Fruit fly (Drosophila melanogaster) whole organism, embryonic: Measurements from ENCODE around the gene POLDIP2.

Experiments
- B-H1 ChIP-seq: fragments of 200-800 bp; sonication (Bioruptor generic); IDR thresholded peaks from 3 replicates; pipeline ENCODE4 v1.3.6; 2022; ENCODE audit warnings: missing biosample characterization, missing genetic modification characterization
- CG11695 ChIP-seq: fragments of 200-800 bp; sonication (Bioruptor generic); IDR thresholded peaks from 3 replicates; pipeline ENCODE4 v1.3.6; 2022; ENCODE audit warnings: missing biosample characterization, missing genetic modification characterization
- CG12236 ChIP-seq: fragments of 200-800 bp; sonication (Bioruptor generic); optimal IDR thresholded peaks from 2 replicates; lab custom pipeline; 2016; ENCODE audit warnings: missing biosample characterization, missing genetic modification characterization
- CG13624 ChIP-seq: fragments of 200-800 bp; sonication (Bioruptor generic); optimal IDR thresholded peaks from 2 replicates; lab custom pipeline; 2016; ENCODE audit warnings: missing biosample characterization, missing genetic modification characterization
- CG13775 ChIP-seq: fragments of 200-800 bp; sonication (Bioruptor generic); optimal IDR thresholded peaks from 3 replicates; lab custom pipeline; 2017; ENCODE audit warnings: missing biosample characterization, mild to moderate bottlenecking, missing genetic modification characterization
- CG14710 ChIP-seq: fragments of 200-800 bp; sonication (Bioruptor generic); optimal IDR thresholded peaks from 3 replicates; lab custom pipeline; 2019; ENCODE audit warnings: missing biosample characterization, mild to moderate bottlenecking, missing genetic modification characterization, moderate library complexity
- CG17186 ChIP-seq: fragments of 200-800 bp; sonication (Bioruptor generic); optimal IDR thresholded peaks from 3 replicates; lab custom pipeline; 2017; ENCODE audit warnings: missing biosample characterization, missing genetic modification reagents, missing genetic modification characterization
- CG17359 ChIP-seq: fragments of 200-800 bp; sonication (Bioruptor generic); optimal IDR thresholded peaks from 3 replicates; lab custom pipeline; 2018; ENCODE audit warnings: missing biosample characterization, mild to moderate bottlenecking, missing genetic modification characterization, moderate library complexity
- CG17361 ChIP-seq: fragments of 200-800 bp; sonication (Bioruptor generic); IDR thresholded peaks from 3 replicates; pipeline ENCODE4 v1.3.6; 2022; ENCODE audit warnings: missing biosample characterization, missing genetic modification characterization
- CG18262 ChIP-seq: fragments of 200-800 bp; optimal IDR thresholded peaks from 3 replicates; lab custom pipeline; 2019; ENCODE audit warnings: missing biosample characterization, mild to moderate bottlenecking, missing genetic modification characterization, moderate library complexity
- CG18764 ChIP-seq: fragments of 200-800 bp; sonication (Bioruptor generic); optimal IDR thresholded peaks from 3 replicates; lab custom pipeline; 2016; ENCODE audit warnings: missing biosample characterization, missing genetic modification characterization
- CG31441 ChIP-seq: fragments of 200-800 bp; sonication (Bioruptor generic); IDR thresholded peaks from 2 replicates; pipeline ENCODE4 v1.3.6; 2022; ENCODE audit warnings: missing biosample characterization, missing genetic modification characterization
- CG32532 ChIP-seq: fragments of 200-800 bp; sonication (Bioruptor generic); IDR thresholded peaks from 2 replicates; pipeline ENCODE4 v1.3.6; 2022; ENCODE audit warnings: missing biosample characterization, missing genetic modification characterization
- CG34376 ChIP-seq: fragments of 200-800 bp; sonication (Bioruptor generic); optimal IDR thresholded peaks from 2 replicates; lab custom pipeline; 2018; ENCODE audit warnings: missing biosample characterization, mild to moderate bottlenecking, missing genetic modification characterization
- CG34422 ChIP-seq: fragments of 200-800 bp; sonication (Bioruptor generic); IDR thresholded peaks from 3 replicates; pipeline ENCODE4 v1.3.6; 2022; ENCODE audit warnings: missing biosample characterization, missing genetic modification characterization
- CG4854 ChIP-seq: fragments of 200-800 bp; sonication (Bioruptor generic); optimal IDR thresholded peaks from 2 replicates; lab custom pipeline; 2016; ENCODE audit warnings: missing biosample characterization, missing genetic modification characterization, inconsistent platforms
- CG6272 ChIP-seq: fragments of 200-800 bp; sonication (Bioruptor generic); IDR thresholded peaks from 2 replicates; pipeline ENCODE4 v1.3.6; 2022; ENCODE audit warnings: missing biosample characterization, missing genetic modification characterization
- CG6689 ChIP-seq: fragments of 200-800 bp; sonication (Bioruptor generic); IDR thresholded peaks from 2 replicates; pipeline ENCODE4 v1.3.6; 2022; ENCODE audit warnings: missing biosample characterization, missing genetic modification characterization
- CG8089 ChIP-seq: fragments of 200-800 bp; sonication (Bioruptor generic); optimal IDR thresholded peaks from 3 replicates; lab custom pipeline; 2016; ENCODE audit warnings: missing biosample characterization, missing genetic modification characterization
- D19A ChIP-seq: fragments of 200-800 bp; optimal IDR thresholded peaks from 3 replicates; lab custom pipeline; 2019; ENCODE audit warnings: missing biosample characterization, mild to moderate bottlenecking, missing genetic modification characterization, moderate library complexity
- D19B ChIP-seq: fragments of 200-800 bp; sonication (Bioruptor generic); optimal IDR thresholded peaks from 2 replicates; lab custom pipeline; 2017; ENCODE audit warnings: missing biosample characterization, mild to moderate bottlenecking, missing genetic modification characterization
- Dad ChIP-seq: fragments of 200-800 bp; sonication (Bioruptor generic); optimal IDR thresholded peaks from 3 replicates; lab custom pipeline; 2016; ENCODE audit warnings: missing biosample characterization, missing genetic modification characterization
- E2f1 ChIP-seq: fragments of 200-800 bp; sonication (Bioruptor generic); IDR thresholded peaks from 2 replicates; pipeline ENCODE4 v1.3.6; 2022; ENCODE audit warnings: missing biosample characterization, missing genetic modification characterization
- ERR ChIP-seq: fragments of 200-800 bp; sonication (Bioruptor generic); optimal IDR thresholded peaks from 2 replicates; lab custom pipeline; 2016; ENCODE audit warnings: missing biosample characterization, missing genetic modification characterization
- H15 ChIP-seq: fragments of 200-800 bp; sonication (Bioruptor generic); IDR thresholded peaks from 3 replicates; pipeline ENCODE4 v1.3.6; 2022; ENCODE audit warnings: missing biosample characterization, missing genetic modification characterization
- H2.0 ChIP-seq: fragments of 200-800 bp; sonication (Bioruptor generic); IDR thresholded peaks from 2 replicates; pipeline ENCODE4 v1.3.6; 2022; ENCODE audit warnings: missing biosample characterization, missing genetic modification characterization
- HLH4C ChIP-seq: fragments of 200-800 bp; sonication (Bioruptor generic); IDR thresholded peaks from 3 replicates; pipeline ENCODE4 v1.3.6; 2022; ENCODE audit warnings: missing biosample characterization, missing genetic modification characterization; ENCODE audit not compliant: partially characterized antibody
- NC2β ChIP-seq: fragments of 200-800 bp; sonication (Bioruptor generic); optimal IDR thresholded peaks from 2 replicates; lab custom pipeline; 2016; ENCODE audit warnings: missing biosample characterization, missing genetic modification characterization
- Scr ChIP-seq: fragments of 200-800 bp; sonication (Bioruptor generic); IDR thresholded peaks from 2 replicates; pipeline ENCODE4 v1.3.6; 2022; ENCODE audit warnings: missing biosample characterization, missing genetic modification characterization; ENCODE audit not compliant: partially characterized antibody
- Taf1 ChIP-seq: fragments of 200-800 bp; sonication (Bioruptor generic); IDR thresholded peaks from 2 replicates; pipeline ENCODE4 v1.3.6; 2022; ENCODE audit warnings: missing biosample characterization, missing genetic modification characterization
- al ChIP-seq: fragments of 200-800 bp; sonication (Bioruptor generic); IDR thresholded peaks from 2 replicates; pipeline ENCODE4 v1.3.6; 2022; ENCODE audit warnings: missing biosample characterization, missing genetic modification characterization
- ash1 ChIP-seq: fragments of 200-800 bp; sonication (Bioruptor generic); optimal IDR thresholded peaks from 2 replicates; lab custom pipeline; 2018; ENCODE audit warnings: missing biosample characterization, mild to moderate bottlenecking, missing genetic modification characterization
- ato ChIP-seq: fragments of 200-800 bp; sonication (Bioruptor generic); IDR thresholded peaks from 2 replicates; pipeline ENCODE4 v1.3.6; 2022; ENCODE audit warnings: missing biosample characterization, missing genetic modification characterization; ENCODE audit not compliant: partially characterized antibody
- btn ChIP-seq: fragments of 200-800 bp; sonication (Bioruptor generic); optimal IDR thresholded peaks from 2 replicates; lab custom pipeline; 2016; ENCODE audit warnings: missing biosample characterization, missing genetic modification characterization
- cato ChIP-seq: fragments of 200-800 bp; sonication (Bioruptor generic); optimal IDR thresholded peaks from 2 replicates; lab custom pipeline; 2016; ENCODE audit warnings: missing biosample characterization, missing genetic modification characterization, borderline replicate concordance
- chif ChIP-seq, 2 experiments: fragments of 200-800 bp; sonication (Bioruptor generic); optimal IDR thresholded peaks; 3 replicates each; lab custom pipeline; 2016; ENCODE audit warnings: missing biosample characterization in 2 of 2, missing genetic modification characterization in 2 of 2
- corto ChIP-seq: fragments of 200-800 bp; sonication (Bioruptor generic); optimal IDR thresholded peaks from 2 replicates; lab custom pipeline; 2016; ENCODE audit warnings: missing biosample characterization, mild to moderate bottlenecking, missing genetic modification characterization, moderate library complexity
- fd102C ChIP-seq: fragments of 200-800 bp; sonication (Bioruptor generic); optimal IDR thresholded peaks from 2 replicates; lab custom pipeline; 2018; ENCODE audit warnings: missing biosample characterization, mild to moderate bottlenecking, missing genetic modification characterization, moderate library complexity
- gcm2 ChIP-seq: fragments of 200-800 bp; sonication (Bioruptor generic); optimal IDR thresholded peaks from 2 replicates; lab custom pipeline; 2016; ENCODE audit warnings: missing biosample characterization, missing genetic modification characterization
- lola ChIP-seq, 3 experiments: fragments of >200 bp in 2 of 3; fragments of 200-800 bp in 1 of 3; sonication (Bioruptor generic) in 1 of 3; optimal IDR thresholded peaks; 2 replicates each; lab custom pipeline; 2017 to 2019; ENCODE audit warnings: missing biosample characterization in 3 of 3, missing genetic modification characterization in 3 of 3, mild to moderate bottlenecking in 1 of 3, moderate library complexity in 1 of 3
- maf-S ChIP-seq: fragments of 200-800 bp; sonication (Bioruptor generic); optimal IDR thresholded peaks from 2 replicates; lab custom pipeline; 2016; ENCODE audit warnings: missing biosample characterization, missing genetic modification characterization
- nau ChIP-seq: fragments of 200-800 bp; sonication (Bioruptor generic); optimal IDR thresholded peaks from 3 replicates; lab custom pipeline; 2017; ENCODE audit warnings: missing biosample characterization, mild to moderate bottlenecking, missing genetic modification characterization, missing genetic modification reagents
- oc ChIP-seq: fragments of 200-800 bp; sonication (Bioruptor generic); optimal IDR thresholded peaks from 2 replicates; lab custom pipeline; 2018; ENCODE audit warnings: missing biosample characterization, mild to moderate bottlenecking, missing genetic modification characterization, moderate library complexity
- p53 ChIP-seq: fragments of 200-800 bp; sonication (Bioruptor generic); optimal IDR thresholded peaks from 2 replicates; lab custom pipeline; 2016; ENCODE audit warnings: missing biosample characterization, missing genetic modification characterization
- pb ChIP-seq: fragments of 200-800 bp; sonication (Bioruptor generic); optimal IDR thresholded peaks from 3 replicates; lab custom pipeline; 2016; ENCODE audit warnings: missing biosample characterization, missing genetic modification characterization
- pho ChIP-seq: fragments of 200-800 bp; sonication (Bioruptor generic); optimal IDR thresholded peaks from 2 replicates; lab custom pipeline; 2016; ENCODE audit warnings: missing biosample characterization, missing genetic modification characterization
- pita ChIP-seq: fragments of 200-800 bp; sonication (Bioruptor generic); optimal IDR thresholded peaks from 2 replicates; lab custom pipeline; 2017; ENCODE audit warnings: missing biosample characterization, mild to moderate bottlenecking, missing genetic modification characterization
- sim ChIP-seq: fragments of 200-800 bp; sonication (Bioruptor generic); IDR thresholded peaks from 2 replicates; pipeline ENCODE4 v1.3.6; 2022; ENCODE audit warnings: missing biosample characterization, missing genetic modification characterization
- sr ChIP-seq: fragments of 200-800 bp; sonication (Bioruptor generic); IDR thresholded peaks from 3 replicates; pipeline ENCODE4 v1.3.6; 2022; ENCODE audit warnings: missing biosample characterization, missing genetic modification characterization
- tin ChIP-seq: fragments of 200-800 bp; sonication (Bioruptor generic); optimal IDR thresholded peaks from 3 replicates; lab custom pipeline; 2016; ENCODE audit warnings: missing biosample characterization, missing genetic modification characterization
- unpg ChIP-seq: fragments of 200-800 bp; sonication (Bioruptor generic); optimal IDR thresholded peaks from 3 replicates; lab custom pipeline; 2018; ENCODE audit warnings: missing biosample characterization, mild to moderate bottlenecking, missing genetic modification characterization, moderate library complexity

The POLDIP2 gene

DNA sequence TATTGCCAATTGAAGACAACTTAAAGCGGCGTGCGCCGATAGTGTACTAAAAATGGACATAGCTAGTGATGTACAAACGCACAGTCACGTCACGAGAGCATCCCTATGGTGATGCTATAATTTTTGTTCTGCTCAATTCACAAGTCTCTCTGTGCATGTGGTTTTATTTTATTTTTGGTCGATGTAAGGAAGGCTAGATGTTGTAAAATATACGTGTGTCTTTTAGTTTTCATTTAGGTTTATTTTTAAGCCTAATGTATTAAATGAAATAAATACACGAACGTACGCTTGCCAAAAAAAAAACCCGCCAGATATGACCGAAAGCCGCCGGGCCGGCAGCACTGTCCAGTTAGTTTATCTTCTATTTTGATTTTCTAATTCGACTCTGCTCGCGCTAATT is 7.0 kb downstream of the POLDIP2 start, which contains the start of the genes CG45100, HDAC3 and Hcs (continued):
- TF ChIP-seq CG8089 (GFP tag; lab: Kevin White, UChicago) (peak; percentile 4), unpg (no peak), CG11695 (no peak), pho (GFP tag; lab: Kevin White, UChicago) (peak; percentile 62), NC2β (peak; percentile 28), CG34422 (GFP tag; lab: Robert Waterston, UW) (0 out of 3 replicates have a peak, but pooled peaks have one; percentile 23), chif (GFP tag; optimal IDR thresholded peaks at IDR 0.05; lab: Kevin White, UChicago) (peak in 1 of 2 experiments; percentile 34), D19B (GFP tag; lab: Kevin White, UChicago) (no peak), Scr (GFP tag; lab: Robert Waterston, UW) (peak; percentile 93), p53 (peak; percentile 41), nau (GFP tag; lab: Kevin White, UChicago) (no peak), CG34376 (peak; percentile 59), CG18764 (GFP tag; lab: Kevin White, UChicago) (no peak), CG13624 (GFP tag; lab: Kevin White, UChicago) (peak; percentile 72), CG13775 (peak; percentile 57), ash1 (no peak), al (GFP tag; lab: Robert Waterston, UW) (peak; percentile 11; the same call in 1 of the 2 replicates), D19A (tag; lab: Kevin White, UChicago) (no peak), CG14710 (peak; percentile 64), H15 (GFP tag; lab: Robert Waterston, UW) (no peak), sim (no peak), HLH4C (GFP tag; lab: Robert Waterston, UW) (peak; percentile 80), CG17186 (GFP tag; lab: Kevin White, UChicago) (peak; percentile 75), B-H1 (GFP tag; lab: Robert Waterston, UW) (no peak), H2.0 (no peak), lola (GFP tag; optimal IDR thresholded peaks at IDR 0.05; lab: Kevin White, UChicago) (peak in 1 of 3 experiments; percentile 40), ato (GFP tag; lab: Robert Waterston, UW) (peak; percentile 60), CG12236 (no peak), Dad (GFP tag; lab: Kevin White, UChicago) (peak; percentile 67), CG4854 (GFP tag; lab: Kevin White, UChicago) (no peak), CG18262 (tag; lab: Kevin White, UChicago) (no peak), CG17359 (tag; lab: Kevin White, UChicago) (no peak), CG6272 (peak; percentile 49; the same call in 1 of the 2 replicates), btn (no peak), CG32532 (GFP tag; lab: Robert Waterston, UW) (peak; percentile 67), CG6689 (GFP tag; lab: Robert Waterston, UW) (no peak; the same call in 1 of the 2 replicates), CG17361 (GFP tag; lab: Robert Waterston, UW) (no peak; the same call in 2 of the 3 replicates), cato (GFP tag; lab: Kevin White, UChicago) (no peak), pb (GFP tag; lab: Kevin White, UChicago) (no peak), CG31441 (GFP tag; lab: Robert Waterston, UW) (no peak), ERR (peak; percentile 11), tin (GFP tag; lab: Kevin White, UChicago) (peak; percentile 51), E2f1 (GFP tag; lab: Robert Waterston, UW) (peak; percentile 48; the same call in 1 of the 2 replicates), fd102C (no peak), gcm2 (GFP tag; lab: Kevin White, UChicago) (no peak), pita (no peak), maf-S (GFP tag; lab: Kevin White, UChicago) (peak; percentile 20), oc (tag; lab: Kevin White, UChicago) (no peak), corto (GFP tag; lab: Kevin White, UChicago) (no peak), Taf1 (GFP tag; lab: Robert Waterston, UW) (no peak), sr (GFP tag; lab: Robert Waterston, UW) (no peak)
